Worm (Caenorhabditis elegans): Measurements from ENCODE around the gene ztf-7.

DNA sequence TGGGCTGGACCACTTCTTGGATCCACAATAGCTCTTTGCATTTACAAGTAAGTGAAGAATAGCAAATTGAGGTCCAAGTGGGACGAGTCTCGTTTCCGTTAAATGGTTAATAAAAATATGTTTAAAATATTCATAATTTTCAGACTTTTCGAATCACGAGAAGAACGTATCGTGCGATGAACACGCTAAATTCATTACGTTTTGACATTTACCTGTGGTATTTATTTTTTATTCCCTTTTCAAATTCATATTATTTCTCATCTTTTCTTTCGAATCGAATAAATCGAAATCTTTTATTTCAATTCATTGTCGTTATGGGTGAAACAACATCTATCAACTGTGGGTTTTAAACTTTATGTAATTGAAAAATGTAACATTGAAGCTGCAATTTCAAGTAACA, 50.1 kb downstream of the ztf-7 start, which contains the start of gene marc-1:
- TF ChIP-seq T22C8.4 (GFP tag; IDR thresholded peaks at IDR 0.05): no peak
- no peak for TF ChIP-seq flt-1 (GFP tag; IDR thresholded peaks at IDR 0.05)
- no peak for TF ChIP-seq klf-2 (GFP tag; conservative IDR thresholded peaks at IDR 0.05)
- no peak for TF ChIP-seq med-1 (GFP tag; optimal IDR thresholded peaks at IDR 0.05; ENCODE audit: insufficient read depth)
- no peak for TF ChIP-seq cog-1 (tag; optimal IDR thresholded peaks at IDR 0.05)
- TF ChIP-seq tab-1 (GFP tag; IDR thresholded peaks at IDR 0.05): no peak

Data from whole organism, midembryonic.